Worm (Caenorhabditis elegans) whole organism, mixed stage, embryonic: Measurements from ENCODE around the gene srh-255.

ENCODE experiments used
- ces-1 ChIP-seq: fragments of 150-350 bp; optimal IDR thresholded peaks from 2 replicates; lab custom pipeline; 2014; ENCODE audit warnings: missing biosample characterization, missing genetic modification reagents, missing genetic modification characterization
- lin-32 ChIP-seq: fragments of 200-800 bp; sonication (Bioruptor generic); optimal IDR thresholded peaks from 2 replicates; lab custom pipeline; 2018; ENCODE audit warnings: mild to moderate bottlenecking, missing genetic modification characterization, missing compliant biosample characterization
- lsy-2 ChIP-seq: fragments of 150-350 bp; optimal IDR thresholded peaks from 2 replicates; lab custom pipeline; 2014; ENCODE audit warnings: missing biosample characterization, missing genetic modification characterization
- mls-2 ChIP-seq: sonication (generic microtip); optimal IDR thresholded peaks from 2 replicates; lab custom pipeline; 2016; ENCODE audit warnings: mild to moderate bottlenecking, missing genetic modification characterization, moderate library complexity, missing compliant biosample characterization
- nhr-28 ChIP-seq: fragments of 150-350 bp; optimal IDR thresholded peaks from 2 replicates; lab custom pipeline; 2014; ENCODE audit warnings: missing biosample characterization, missing genetic modification characterization
- nhr-76 ChIP-seq: sonication (generic microtip); optimal IDR thresholded peaks from 2 replicates; lab custom pipeline; 2017; ENCODE audit warnings: missing biosample characterization, missing genetic modification characterization
- pha-4 ChIP-seq: fragments of 150-350 bp; optimal IDR thresholded peaks from 2 replicates; lab custom pipeline; 2018; ENCODE audit warnings: missing biosample characterization, missing genetic modification reagents, missing genetic modification characterization
- sptf-1 ChIP-seq: sonication (generic microtip); optimal IDR thresholded peaks from 2 replicates; lab custom pipeline; 2017; ENCODE audit warnings: mild to moderate bottlenecking, missing genetic modification characterization, moderate library complexity, missing compliant biosample characterization
- unc-120 ChIP-seq: sonication (generic microtip); optimal IDR thresholded peaks from 2 replicates; lab custom pipeline; 2017; ENCODE audit warnings: missing genetic modification characterization, missing compliant biosample characterization; ENCODE audit not compliant: poor library complexity, severe bottlenecking
- unc-39 ChIP-seq: fragments of 150-350 bp; optimal IDR thresholded peaks from 2 replicates; lab custom pipeline; 2014; ENCODE audit warnings: missing biosample characterization, missing genetic modification characterization
- unc-62 ChIP-seq: fragments of 150-350 bp; optimal IDR thresholded peaks from 2 replicates; lab custom pipeline; 2014; ENCODE audit warnings: missing biosample characterization, missing genetic modification reagents, missing genetic modification characterization
- ztf-11 ChIP-seq: fragments of 150-350 bp; optimal IDR thresholded peaks from 2 replicates; lab custom pipeline; 2014; ENCODE audit warnings: missing biosample characterization, missing genetic modification characterization

DNA sequence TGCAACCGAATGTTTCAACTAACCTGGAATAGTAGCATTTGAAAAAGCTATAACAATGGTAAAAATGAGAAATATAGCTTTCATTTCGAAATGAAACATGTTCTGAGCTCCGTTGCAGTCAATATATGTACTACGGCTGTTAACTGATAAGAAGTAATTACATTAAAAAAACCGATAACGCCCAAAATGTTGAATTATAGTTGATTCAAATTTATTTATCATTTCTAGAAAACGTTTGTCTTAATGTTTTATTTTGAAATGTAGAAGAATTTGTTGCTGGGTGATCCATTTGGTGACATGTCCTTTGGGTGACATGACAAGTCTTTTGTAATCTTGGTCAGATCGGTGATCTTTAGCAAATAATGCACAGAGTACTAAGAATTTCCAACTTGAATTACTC is 24.6 kb downstream of the srh-255 start, which contains the start of gene T05E12.6:
- TF ChIP-seq ces-1: no peak
- no peak for TF ChIP-seq lsy-2 (tag; lab: Kevin White, UChicago)
- TF ChIP-seq ztf-11 (tag; lab: Kevin White, UChicago): no peak
- TF ChIP-seq unc-62 (GFP tag; lab: Kevin White, UChicago): no peak
- TF ChIP-seq sptf-1: no peak
- no peak for TF ChIP-seq nhr-76 (tag; lab: Kevin White, UChicago)
- TF ChIP-seq nhr-28 (tag; lab: Kevin White, UChicago): no peak
- no peak for TF ChIP-seq lin-32 (GFP tag; lab: Kevin White, UChicago)
- no peak for TF ChIP-seq mls-2 (tag; lab: Kevin White, UChicago)
- no peak for TF ChIP-seq unc-39 (tag; lab: Kevin White, UChicago)
- no peak for TF ChIP-seq pha-4
- TF ChIP-seq unc-120 (tag; lab: Kevin White, UChicago): no peak
